Worm (Caenorhabditis elegans) whole organism, L4 larva: ENCODE measurements around the gene str-124.
A peak's percentile ranks its signal among the peaks of the same experiment; 100 is the strongest.

Experiments used
- D1046.2 ChIP-seq: fragments of 200-800 bp; sonication (Bioruptor generic); IDR thresholded peaks from 2 replicates; pipeline ENCODE4 v1.3.6; 2022; ENCODE audit warnings: missing genetic modification characterization, missing compliant biosample characterization
- F44E2.7 ChIP-seq: fragments of 200-800 bp; sonication (Bioruptor generic); IDR thresholded peaks from 2 replicates; pipeline ENCODE4 v2.1.2; 2022; ENCODE audit warnings: missing genetic modification characterization, missing compliant biosample characterization
- ZK337.2 ChIP-seq: fragments of 200-800 bp; sonication (Bioruptor generic); IDR thresholded peaks from 2 replicates; pipeline ENCODE4 v1.3.6; 2022; ENCODE audit warnings: missing genetic modification reagents, missing genetic modification characterization, missing compliant biosample characterization
- ZK546.5 ChIP-seq, 2 experiments: sonication (generic microtip); optimal IDR thresholded peaks; 2 replicates each; lab custom pipeline; 2017; ENCODE audit warnings: missing biosample characterization in 2 of 2, missing genetic modification characterization in 2 of 2
- aha-1 ChIP-seq: fragments of 150-350 bp; peaks from one replicate; lab custom pipeline; 2014; ENCODE audit warnings: missing biosample characterization, missing genetic modification characterization
- arid-1 ChIP-seq: fragments of 200-800 bp; sonication (Bioruptor generic); conservative IDR thresholded peaks from 2 replicates; pipeline ENCODE4 v1.3.6; 2022; ENCODE audit warnings: missing genetic modification reagents, missing genetic modification characterization, missing compliant biosample characterization
- attf-4 ChIP-seq: sonication (generic microtip); optimal IDR thresholded peaks from 3 replicates; lab custom pipeline; 2017; ENCODE audit warnings: missing biosample characterization, missing genetic modification characterization
- ceh-20 ChIP-seq: fragments of 200-800 bp; sonication (Bioruptor generic); IDR thresholded peaks from 2 replicates; pipeline ENCODE4 v1.3.6; 2022; ENCODE audit warnings: missing genetic modification reagents, missing genetic modification characterization, missing compliant biosample characterization
- ceh-28 ChIP-seq: fragments of 150-350 bp; optimal IDR thresholded peaks from 2 replicates; lab custom pipeline; 2014; ENCODE audit warnings: missing biosample characterization, missing genetic modification reagents, missing genetic modification characterization
- ceh-62 ChIP-seq: sonication (generic microtip); optimal IDR thresholded peaks from 2 replicates; lab custom pipeline; 2017; ENCODE audit warnings: missing biosample characterization, missing genetic modification characterization
- daf-16 ChIP-seq, 3 experiments: sonication (generic microtip); optimal IDR thresholded peaks; 2 replicates each; lab custom pipeline; 2016 to 2017; ENCODE audit warnings: missing genetic modification characterization in 3 of 3, missing genetic modification reagents in 3 of 3, mild to moderate bottlenecking in 2 of 3, missing compliant biosample characterization in 2 of 3, missing biosample characterization in 1 of 3, moderate library complexity in 1 of 3
- dmd-6 ChIP-seq: fragments of 200-800 bp; sonication (Bioruptor generic); IDR thresholded peaks from 2 replicates; pipeline ENCODE4 v1.3.6; 2022; ENCODE audit warnings: missing genetic modification reagents, missing genetic modification characterization, missing compliant biosample characterization
- duxl-1 ChIP-seq: sonication (generic microtip); optimal IDR thresholded peaks from 2 replicates; lab custom pipeline; 2016; ENCODE audit warnings: mild to moderate bottlenecking, missing genetic modification characterization, moderate library complexity, missing compliant biosample characterization; ENCODE audit not compliant: poor library complexity
- dve-1 ChIP-seq: sonication (generic microtip); optimal IDR thresholded peaks from 2 replicates; lab custom pipeline; 2017; ENCODE audit warnings: antibody characterized with exemption, mild to moderate bottlenecking, missing genetic modification characterization, missing compliant biosample characterization; ENCODE audit not compliant: insufficient read depth
- fos-1 ChIP-seq: fragments of 150-350 bp; optimal IDR thresholded peaks from 2 replicates; lab custom pipeline; 2014; ENCODE audit warnings: missing biosample characterization, missing genetic modification characterization
- hlh-11 ChIP-seq: fragments of 200-800 bp; sonication (Bioruptor generic); optimal IDR thresholded peaks from 2 replicates; lab custom pipeline; 2018; ENCODE audit warnings: mild to moderate bottlenecking, missing genetic modification characterization, missing compliant biosample characterization
- hlh-30 ChIP-seq: sonication (generic microtip); optimal IDR thresholded peaks from 2 replicates; lab custom pipeline; 2017; ENCODE audit warnings: antibody characterized with exemption, mild to moderate bottlenecking, missing genetic modification characterization, missing compliant biosample characterization; ENCODE audit not compliant: insufficient read depth
- jun-1 ChIP-seq: fragments of 150-350 bp; optimal IDR thresholded peaks from 2 replicates; lab custom pipeline; 2014; ENCODE audit warnings: missing biosample characterization, missing genetic modification reagents, missing genetic modification characterization
- lsy-2 ChIP-seq, 2 experiments: fragments of 150-350 bp in 1 of 2; sonication (generic microtip) in 1 of 2; optimal IDR thresholded peaks; 2 replicates each; lab custom pipeline; 2014 to 2017; ENCODE audit warnings: missing biosample characterization in 2 of 2, missing genetic modification characterization in 2 of 2
- madf-9 ChIP-seq: fragments of 200-800 bp; sonication (Bioruptor generic); conservative IDR thresholded peaks from 2 replicates; pipeline ENCODE4 v1.3.6; 2022; ENCODE audit warnings: missing genetic modification reagents, missing genetic modification characterization, missing compliant biosample characterization
- mdl-1 ChIP-seq, 2 experiments: fragments of 150-350 bp in 1 of 2; sonication (generic microtip) in 1 of 2; optimal IDR thresholded peaks; 2 replicates each; lab custom pipeline; 2014 to 2017; ENCODE audit warnings: missing biosample characterization in 2 of 2, missing genetic modification characterization in 2 of 2
- mdt-29 ChIP-seq: fragments of 200-800 bp; sonication (Bioruptor generic); IDR thresholded peaks from 2 replicates; pipeline ENCODE4 v1.3.6; 2022; ENCODE audit warnings: missing genetic modification reagents, missing genetic modification characterization, missing compliant biosample characterization
- mxl-3 ChIP-seq: fragments of 200-800 bp; sonication (Bioruptor generic); optimal IDR thresholded peaks from 2 replicates; lab custom pipeline; 2018; ENCODE audit warnings: mild to moderate bottlenecking, missing genetic modification characterization, missing compliant biosample characterization
- nhr-10 ChIP-seq: fragments of 150-350 bp; optimal IDR thresholded peaks from 2 replicates; lab custom pipeline; 2014; ENCODE audit warnings: missing biosample characterization, missing genetic modification characterization
- nhr-11 ChIP-seq: fragments of 150-350 bp; optimal IDR thresholded peaks from 2 replicates; lab custom pipeline; 2014; ENCODE audit warnings: missing biosample characterization, missing genetic modification characterization
- nhr-111 ChIP-seq: fragments of 200-800 bp; sonication (Bioruptor generic); optimal IDR thresholded peaks from 2 replicates; lab custom pipeline; 2018; ENCODE audit warnings: mild to moderate bottlenecking, missing genetic modification characterization, missing compliant biosample characterization
- nhr-28 ChIP-seq: fragments of 150-350 bp; optimal IDR thresholded peaks from 2 replicates; lab custom pipeline; 2014; ENCODE audit warnings: missing biosample characterization, missing genetic modification characterization
- nhr-48 ChIP-seq: sonication (generic microtip); optimal IDR thresholded peaks from 2 replicates; lab custom pipeline; 2016; ENCODE audit warnings: mild to moderate bottlenecking, missing genetic modification characterization, missing compliant biosample characterization
- nhr-6 ChIP-seq: fragments of 150-350 bp; optimal IDR thresholded peaks from 2 replicates; lab custom pipeline; 2014; ENCODE audit warnings: missing biosample characterization, missing genetic modification characterization
- pha-4 ChIP-seq, 2 experiments: fragments of 150-350 bp in 1 of 2; fragments of 200-800 bp in 1 of 2; sonication (Bioruptor generic) in 1 of 2; IDR thresholded peaks in 1 of 2; optimal IDR thresholded peaks in 1 of 2; 2 replicates each; pipeline versions ENCODE4 v1.3.6 to Lab custom; 2014 to 2022; ENCODE audit warnings: missing genetic modification characterization in 2 of 2, missing genetic modification reagents in 2 of 2, missing biosample characterization in 1 of 2, missing compliant biosample characterization in 1 of 2
- rbr-2 ChIP-seq: sonication (generic microtip); optimal IDR thresholded peaks from 2 replicates; lab custom pipeline; 2016; ENCODE audit warnings: missing genotype, missing genetic modification characterization, missing compliant biosample characterization
- saeg-2 ChIP-seq: fragments of 200-800 bp; sonication (Bioruptor generic); IDR thresholded peaks from 2 replicates; pipeline ENCODE4 v1.3.6; 2022; ENCODE audit warnings: missing genetic modification reagents, missing genetic modification characterization, missing compliant biosample characterization
- tra-1 ChIP-seq: fragments of 200-800 bp; sonication (Bioruptor generic); IDR thresholded peaks from 2 replicates; pipeline ENCODE4 v1.3.6; 2022; ENCODE audit warnings: missing genetic modification reagents, missing genetic modification characterization, missing compliant biosample characterization
- unc-62 ChIP-seq, 3 experiments: fragments of 150-350 bp in 1 of 3; sonication (generic microtip); optimal IDR thresholded peaks in 2 of 3; peaks in 1 of 3; 1 replicate in 1 of 3; 2 replicates in 2 of 3; lab custom pipeline; 2014 to 2017; ENCODE audit warnings: missing biosample characterization in 3 of 3, missing genetic modification characterization in 3 of 3, missing genetic modification reagents in 3 of 3, missing genotype in 1 of 3
- zag-1 ChIP-seq: fragments of 150-350 bp; optimal IDR thresholded peaks from 2 replicates; lab custom pipeline; 2014; ENCODE audit warnings: missing biosample characterization, missing genetic modification characterization
- zip-2 ChIP-seq: fragments of 150-350 bp; optimal IDR thresholded peaks from 2 replicates; lab custom pipeline; 2014; ENCODE audit warnings: missing biosample characterization, missing genetic modification characterization
- ztf-7 ChIP-seq: fragments of 150-350 bp; optimal IDR thresholded peaks from 2 replicates; lab custom pipeline; 2014; ENCODE audit warnings: missing biosample characterization, missing genetic modification characterization

Gene str-124

DNA sequence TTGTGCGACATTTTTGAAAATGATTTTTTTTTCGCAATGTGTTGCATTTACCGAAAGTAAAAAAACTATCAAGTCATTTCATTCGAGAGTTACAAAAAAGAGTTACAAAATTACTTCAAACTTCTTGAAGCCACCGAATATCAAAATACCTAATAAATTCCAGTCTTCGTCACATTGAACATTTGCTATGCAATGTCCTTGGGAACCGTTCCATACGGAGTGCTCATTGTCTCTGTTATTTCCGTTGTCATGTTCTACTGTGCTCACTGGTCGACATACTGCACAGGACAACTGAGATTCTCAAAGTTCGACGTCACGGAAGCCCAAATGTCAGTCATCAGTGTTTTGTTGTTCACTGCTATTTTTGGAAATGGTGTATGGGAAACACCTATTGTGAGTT lies 23.7 kb upstream of the str-124 start:
- TF ChIP-seq nhr-10 (tag; lab: Kevin White, UChicago) (no peak), duxl-1 (tag; lab: Kevin White, UChicago) (no peak), F44E2.7 (no peak), aha-1 (tag; lab: Kevin White, UChicago) (peak; percentile 93)

- no peak for TF ChIP-seq nhr-6 (tag; lab: Kevin White, UChicago)
- no peak for TF ChIP-seq lsy-2 (tag; optimal IDR thresholded peaks at IDR 0.05; lab: Kevin White, UChicago)
- no peak for TF ChIP-seq nhr-11 (tag; lab: Kevin White, UChicago)
- TF ChIP-seq pha-4 (GFP tag; IDR thresholded peaks at IDR 0.05; lab: Robert Waterston, UW): no peak
- TF ChIP-seq pha-4 (tag; optimal IDR thresholded peaks at IDR 0.05; lab: Kevin White, UChicago): no peak
- no peak for TF ChIP-seq madf-9 (GFP tag; lab: Robert Waterston, UW)
- no peak for TF ChIP-seq ZK337.2
- TF ChIP-seq fos-1 (tag; lab: Kevin White, UChicago): no peak
- no peak for TF ChIP-seq hlh-30 (tag; lab: Kevin White, UChicago)
- no peak for TF ChIP-seq nhr-111 (GFP tag; lab: Kevin White, UChicago)
- no peak for TF ChIP-seq arid-1 (GFP tag; lab: Robert Waterston, UW)
- no peak for TF ChIP-seq ceh-28 (tag; lab: Kevin White, UChicago)
- TF ChIP-seq ZK546.5 (tag; optimal IDR thresholded peaks at IDR 0.05; lab: Kevin White, UChicago): no peak
- TF ChIP-seq ztf-7 (tag; lab: Kevin White, UChicago): no peak
- no peak for TF ChIP-seq D1046.2 (GFP tag; lab: Robert Waterston, UW)
- no peak for TF ChIP-seq attf-4 (tag; lab: Kevin White, UChicago)
- TF ChIP-seq unc-62 (GFP tag; optimal IDR thresholded peaks at IDR 0.05 in 1 of 2; lab: Kevin White, UChicago): no peak
- no peak for TF ChIP-seq unc-62 (tag; optimal IDR thresholded peaks at IDR 0.05; lab: Kevin White, UChicago)
- TF ChIP-seq zag-1 (tag; lab: Kevin White, UChicago): no peak
- TF ChIP-seq nhr-48 (tag; lab: Kevin White, UChicago): no peak
- no peak for TF ChIP-seq rbr-2 (tag; lab: Kevin White, UChicago)
- no peak for TF ChIP-seq daf-16 (GFP tag; optimal IDR thresholded peaks at IDR 0.05; lab: Kevin White, UChicago)
- TF ChIP-seq daf-16 (tag; optimal IDR thresholded peaks at IDR 0.05; lab: Kevin White, UChicago): no peak
These were observed 18.0 kb upstream of the str-124 start, which contains the start of gene ilc-17.1 for ce11 chrX:12769697-12770096. TSS of gene ilc-17.1 (minus strand) at chrX:12769797.

DNA sequence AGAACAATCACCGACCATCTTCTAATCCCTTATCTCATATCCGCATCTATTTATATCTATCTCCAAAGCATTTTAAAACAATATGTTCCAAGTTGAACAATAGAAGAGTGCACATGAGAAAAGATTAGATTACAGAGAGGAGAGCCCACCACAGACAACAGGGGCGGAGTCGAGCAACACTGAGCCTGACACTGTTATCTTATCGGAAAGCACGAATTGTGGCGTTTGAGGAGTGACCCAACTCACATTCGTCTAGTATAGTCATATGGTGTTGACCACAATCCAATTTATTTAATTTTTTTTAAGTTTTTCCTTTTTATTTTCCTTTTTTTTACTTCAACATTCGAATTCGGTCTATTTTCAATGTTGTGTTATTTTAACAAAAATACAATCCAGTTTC lies 7.0 kb upstream of the str-124 start:
- TF ChIP-seq nhr-28 (tag; lab: Kevin White, UChicago): peak; percentile 10
- TF ChIP-seq zip-2 (tag; lab: Kevin White, UChicago): no peak
- TF ChIP-seq hlh-11 (tag; lab: Kevin White, UChicago): peak; percentile 83
- no peak for TF ChIP-seq daf-16 (GFP tag; optimal IDR thresholded peaks at IDR 0.05; lab: Kevin White, UChicago)
- TF ChIP-seq daf-16 (tag; optimal IDR thresholded peaks at IDR 0.05; lab: Kevin White, UChicago): peak; percentile 87
- no peak for TF ChIP-seq mxl-3 (GFP tag; lab: Kevin White, UChicago)
- peak; percentile 76 for TF ChIP-seq dve-1 (tag; lab: Kevin White, UChicago)
- TF ChIP-seq nhr-111 (GFP tag; lab: Kevin White, UChicago): no peak
- peak; percentile 60 for TF ChIP-seq hlh-30 (tag; lab: Kevin White, UChicago)

- TF ChIP-seq saeg-2: no peak
- TF ChIP-seq jun-1: no peak
- TF ChIP-seq nhr-28 (tag; lab: Kevin White, UChicago): peak; percentile 64
- TF ChIP-seq dmd-6: peak; percentile 43
- no peak for TF ChIP-seq F44E2.7
- TF ChIP-seq mdl-1 (tag; optimal IDR thresholded peaks at IDR 0.05; lab: Kevin White, UChicago): peak in 1 of 2 experiments; percentile 40
- TF ChIP-seq lsy-2 (tag; optimal IDR thresholded peaks at IDR 0.05; lab: Kevin White, UChicago): no peak
- peak; percentile 42 for TF ChIP-seq dve-1 (tag; lab: Kevin White, UChicago)
- peak; percentile 76 for TF ChIP-seq hlh-11 (tag; lab: Kevin White, UChicago)
- TF ChIP-seq mxl-3 (GFP tag; lab: Kevin White, UChicago): peak; percentile 77
- TF ChIP-seq nhr-48 (tag; lab: Kevin White, UChicago): peak; percentile 58
- TF ChIP-seq tra-1 (GFP tag; lab: Robert Waterston, UW): 0 out of 2 replicates have a peak, but pooled peaks have one; percentile 19
- TF ChIP-seq mdt-29 (GFP tag; lab: Robert Waterston, UW): no peak
- peak; percentile 70 for TF ChIP-seq hlh-30 (tag; lab: Kevin White, UChicago)
- TF ChIP-seq ZK546.5 (tag; optimal IDR thresholded peaks at IDR 0.05; lab: Kevin White, UChicago): no peak
- TF ChIP-seq ceh-20 (GFP tag; lab: Robert Waterston, UW): no peak
- no peak for TF ChIP-seq ceh-62 (tag; lab: Kevin White, UChicago)
These were observed 5.8 kb upstream of the str-124 start, which contains the start of gene alh-13 for ce11 chrX:12781712-12782444. TSS of gene alh-13 (plus strand) at chrX:12782394.
